Worm (Caenorhabditis elegans) whole organism, early embryonic: Measurements from ENCODE around the gene K01D12.8.

Experiments used
- B0310.2 ChIP-seq: sonication (generic microtip); optimal IDR thresholded peaks from 2 replicates; lab custom pipeline; 2016; ENCODE audit warnings: mild to moderate bottlenecking, missing genetic modification characterization, missing compliant biosample characterization
- F13C5.2 ChIP-seq: sonication (generic microtip); optimal IDR thresholded peaks from 2 replicates; lab custom pipeline; 2017; ENCODE audit warnings: mild to moderate bottlenecking, missing genetic modification characterization, inconsistent platforms, missing compliant biosample characterization
- aly-1 ChIP-seq: sonication (generic microtip); optimal IDR thresholded peaks from 2 replicates; lab custom pipeline; 2016; ENCODE audit warnings: missing genetic modification characterization, missing compliant biosample characterization
- ama-1 ChIP-seq: fragments of 150-350 bp; optimal IDR thresholded peaks from 2 replicates; lab custom pipeline; 2014
- ceh-13 ChIP-seq: fragments of 200-800 bp; sonication (Bioruptor generic); optimal IDR thresholded peaks from 2 replicates; lab custom pipeline; 2018; ENCODE audit warnings: mild to moderate bottlenecking, missing genetic modification characterization, missing compliant biosample characterization
- ceh-36 ChIP-seq: sonication (generic microtip); optimal IDR thresholded peaks from 2 replicates; lab custom pipeline; 2016; ENCODE audit warnings: missing genetic modification characterization, inconsistent platforms, missing compliant biosample characterization
- ets-7 ChIP-seq: sonication (generic microtip); optimal IDR thresholded peaks from 2 replicates; lab custom pipeline; 2016; ENCODE audit warnings: missing genotype, missing genetic modification characterization, missing compliant biosample characterization
- flt-1 ChIP-seq: fragments of 200-800 bp; sonication (Bioruptor generic); IDR thresholded peaks from 2 replicates; pipeline ENCODE4 v1.3.6; 2022; ENCODE audit warnings: missing genetic modification characterization, missing compliant biosample characterization
- hmbx-1 ChIP-seq: sonication (generic microtip); optimal IDR thresholded peaks from 2 replicates; lab custom pipeline; 2016; ENCODE audit warnings: mild to moderate bottlenecking, missing genetic modification characterization, missing compliant biosample characterization
- hmg-4 ChIP-seq: fragments of 200-800 bp; sonication (Bioruptor generic); optimal IDR thresholded peaks from 2 replicates; lab custom pipeline; 2018; ENCODE audit warnings: mild to moderate bottlenecking, missing genetic modification characterization, missing compliant biosample characterization
- hnd-1 ChIP-seq: sonication (generic microtip); optimal IDR thresholded peaks from 2 replicates; lab custom pipeline; 2016; ENCODE audit warnings: missing genetic modification characterization, missing compliant biosample characterization
- pes-1 ChIP-seq: fragments of 200-800 bp; sonication (Bioruptor generic); IDR thresholded peaks from 2 replicates; pipeline ENCODE4 v1.3.6; 2022; ENCODE audit warnings: missing genetic modification reagents, missing genetic modification characterization, missing compliant biosample characterization
- scrt-1 ChIP-seq: fragments of 200-800 bp; sonication (Bioruptor generic); IDR thresholded peaks from 2 replicates; pipeline ENCODE4 v1.3.6; 2022; ENCODE audit warnings: missing genetic modification characterization, missing compliant biosample characterization
- sea-1 ChIP-seq: fragments of 200-800 bp; sonication (Bioruptor generic); conservative IDR thresholded peaks from 2 replicates; pipeline ENCODE4 v1.3.6; 2022; ENCODE audit warnings: missing genetic modification characterization, missing compliant biosample characterization
- tbx-11 ChIP-seq: fragments of 200-800 bp; sonication (Bioruptor generic); IDR thresholded peaks from 2 replicates; pipeline ENCODE4 v1.3.6; 2022; ENCODE audit warnings: missing genetic modification characterization, missing compliant biosample characterization
- tbx-37 ChIP-seq: fragments of 200-800 bp; sonication (Bioruptor generic); conservative IDR thresholded peaks from 2 replicates; pipeline ENCODE4 v1.3.6; 2022; ENCODE audit warnings: missing genetic modification reagents, missing genetic modification characterization, missing compliant biosample characterization
- tra-4 ChIP-seq: sonication (generic microtip); optimal IDR thresholded peaks from 2 replicates; lab custom pipeline; 2017; ENCODE audit warnings: missing genetic modification characterization, missing compliant biosample characterization

K01D12.8 gene

DNA sequence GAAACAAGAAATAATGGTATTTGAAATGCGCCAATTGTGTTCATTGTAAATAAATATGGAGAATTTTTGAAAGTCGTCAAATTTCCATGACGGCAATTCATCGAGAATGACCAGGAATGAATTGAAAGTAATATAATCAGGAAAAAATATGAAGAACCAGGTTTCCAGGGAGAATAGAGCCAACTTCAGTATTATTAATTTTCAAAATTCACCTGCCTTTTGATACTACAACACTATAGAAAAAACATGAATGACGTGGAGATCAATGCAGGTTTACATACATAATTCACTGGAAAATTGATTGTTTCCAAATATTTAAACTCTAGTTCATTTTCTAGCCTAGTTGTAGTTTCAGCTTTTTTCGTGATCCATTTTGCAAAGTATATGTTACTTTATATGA, 31.3 kb downstream of the K01D12.8 start, which contains the start of gene srh-25:
TSS of gene srh-25 (minus strand) at position 101 of the 400 bp plus-strand sequence.
- TF ChIP-seq tbx-11 (GFP tag; lab: Robert Waterston, UW) = no peak
- no peak for TF ChIP-seq hnd-1 (tag; lab: Kevin White, UChicago)
- TF ChIP-seq hmbx-1 (tag; lab: Kevin White, UChicago) = no peak
- no peak for TF ChIP-seq pes-1 (GFP tag; lab: Robert Waterston, UW)
- no peak for TF ChIP-seq ceh-36 (tag; lab: Kevin White, UChicago)
- TF ChIP-seq ama-1 (lab: Kevin White, UChicago) = no peak
- TF ChIP-seq hmg-4 (GFP tag; lab: Kevin White, UChicago) = no peak

DNA sequence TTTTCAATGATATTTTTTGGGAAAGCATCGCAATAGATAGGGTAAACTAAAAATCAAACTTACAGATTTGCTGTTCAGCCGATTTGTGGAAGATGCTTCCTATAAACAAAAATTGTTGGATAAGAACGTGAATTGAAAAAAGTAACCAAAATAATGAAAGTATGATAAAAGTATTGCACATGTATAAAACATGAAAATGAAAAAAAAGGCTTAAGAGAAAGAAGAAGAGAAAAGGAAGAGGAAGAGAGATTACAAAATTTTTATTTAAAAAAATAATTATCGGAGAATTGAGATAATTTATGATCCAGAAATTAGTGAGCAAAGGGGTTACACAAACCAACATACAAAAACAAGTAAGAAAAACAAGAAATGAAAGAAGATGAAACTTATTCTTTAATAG, 39.0 kb downstream of the K01D12.8 start, which contains the start of gene pals-37:
TSS of gene pals-37 (minus strand) at position 101 of the 400 bp plus-strand sequence.
- TF ChIP-seq tra-4 (tag; lab: Kevin White, UChicago) (no peak), tbx-37 (GFP tag; lab: Robert Waterston, UW) (no peak), hnd-1 (tag; lab: Kevin White, UChicago) (no peak), hmg-4 (GFP tag; lab: Kevin White, UChicago) (no peak), scrt-1 (GFP tag; lab: Robert Waterston, UW) (no peak), ama-1 (lab: Kevin White, UChicago) (no peak), ceh-36 (tag; lab: Kevin White, UChicago) (no peak), sea-1 (GFP tag; lab: Robert Waterston, UW) (no peak)

DNA sequence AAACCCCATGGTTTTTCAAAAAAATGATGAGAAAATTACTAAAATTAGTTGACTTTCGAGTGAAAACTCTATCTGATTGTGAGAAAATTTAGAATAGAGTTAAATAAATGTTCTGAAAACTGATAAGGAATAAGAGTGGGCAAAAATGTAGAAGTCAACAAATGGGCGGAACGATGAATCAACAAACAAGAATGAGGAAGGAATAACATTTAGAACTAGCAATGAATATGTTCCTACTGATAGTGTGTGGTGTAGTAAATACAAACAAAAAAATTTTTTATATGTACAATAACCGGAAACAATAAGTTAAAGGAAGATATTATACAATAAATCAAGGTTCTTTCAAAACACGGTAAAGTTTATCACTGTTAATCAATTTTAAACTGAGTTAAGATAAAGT, 41.3 kb downstream of the K01D12.8 start, which contains the start of gene pals-39:
TSS of gene pals-39 (minus strand) at position 101 of the 400 bp plus-strand sequence.
- TF ChIP-seq ets-7 (no peak), B0310.2 (tag; lab: Kevin White, UChicago) (no peak), hmg-4 (GFP tag; lab: Kevin White, UChicago) (no peak), ama-1 (lab: Kevin White, UChicago) (no peak), sea-1 (GFP tag; lab: Robert Waterston, UW) (no peak), scrt-1 (GFP tag; lab: Robert Waterston, UW) (no peak), hmbx-1 (tag; lab: Kevin White, UChicago) (no peak), tra-4 (tag; lab: Kevin White, UChicago) (no peak), ceh-36 (tag; lab: Kevin White, UChicago) (no peak), hnd-1 (tag; lab: Kevin White, UChicago) (no peak), pes-1 (GFP tag; lab: Robert Waterston, UW) (no peak), F13C5.2 (no peak), tbx-11 (GFP tag; lab: Robert Waterston, UW) (no peak), ceh-13 (GFP tag; lab: Kevin White, UChicago) (no peak), flt-1 (no peak), aly-1 (tag; lab: Kevin White, UChicago) (no peak), tbx-37 (GFP tag; lab: Robert Waterston, UW) (no peak)

DNA sequence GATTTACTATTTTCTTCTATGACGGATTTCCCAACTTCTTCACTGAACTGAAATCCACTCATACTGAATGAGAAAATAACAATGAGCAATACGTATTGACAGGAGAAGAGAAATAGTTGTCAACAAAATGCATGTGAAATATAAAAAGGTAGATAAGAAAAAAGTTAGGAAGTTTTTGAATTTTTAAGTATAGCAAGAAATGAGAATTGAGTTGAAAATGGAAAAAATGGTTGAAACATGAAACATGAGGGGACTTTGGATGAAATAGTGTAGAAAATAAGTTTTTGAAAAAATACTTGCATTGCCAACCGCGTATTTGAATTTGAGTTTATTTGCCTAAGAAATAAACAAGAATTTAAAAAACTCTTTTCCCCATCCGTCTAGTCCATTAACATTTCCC, 44.4 kb downstream of the K01D12.8 start, which contains the start of the genes pals-38 and C54D10.9:
TSS of gene pals-38 (minus strand) at position 101 of the 400 bp plus-strand sequence.
TSS of gene C54D10.9 (plus strand) at position 259 of the 400 bp plus-strand sequence.
- TF ChIP-seq pes-1 (GFP tag; lab: Robert Waterston, UW) = no peak
- no peak for TF ChIP-seq flt-1
- no peak for TF ChIP-seq hmg-4 (GFP tag; lab: Kevin White, UChicago)
- TF ChIP-seq hnd-1 (tag; lab: Kevin White, UChicago) = no peak
- TF ChIP-seq scrt-1 (GFP tag; lab: Robert Waterston, UW) = no peak
- TF ChIP-seq tbx-11 (GFP tag; lab: Robert Waterston, UW) = no peak
- TF ChIP-seq sea-1 (GFP tag; lab: Robert Waterston, UW) = no peak
- TF ChIP-seq B0310.2 (tag; lab: Kevin White, UChicago) = no peak
- no peak for TF ChIP-seq ama-1 (lab: Kevin White, UChicago)
- TF ChIP-seq tbx-37 (GFP tag; lab: Robert Waterston, UW) = no peak
- TF ChIP-seq aly-1 (tag; lab: Kevin White, UChicago) = no peak
- TF ChIP-seq ceh-13 (GFP tag; lab: Kevin White, UChicago) = no peak
- TF ChIP-seq ceh-36 (tag; lab: Kevin White, UChicago) = no peak
- TF ChIP-seq hmbx-1 (tag; lab: Kevin White, UChicago) = no peak
- no peak for TF ChIP-seq tra-4 (tag; lab: Kevin White, UChicago)
- no peak for TF ChIP-seq F13C5.2
- TF ChIP-seq ets-7 = no peak

DNA sequence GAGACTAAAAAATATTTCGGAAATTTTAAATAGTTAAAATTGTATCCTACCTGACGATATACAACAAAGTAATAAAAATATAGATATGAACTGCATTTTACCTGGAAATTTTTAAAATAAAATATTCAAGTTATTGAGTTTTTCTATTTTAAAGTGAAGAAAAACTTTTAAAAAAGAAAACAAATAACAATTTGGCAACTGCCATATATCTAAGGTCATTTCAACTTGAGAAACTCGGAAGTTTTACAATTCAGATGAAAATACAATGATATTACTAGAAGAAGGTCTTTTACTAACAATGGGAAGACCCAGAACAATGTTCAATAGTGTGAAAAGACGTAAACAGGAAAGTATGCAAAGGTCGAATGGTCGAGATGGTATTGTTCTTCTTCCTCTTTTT, 47.4 kb downstream of the K01D12.8 start, which contains the start of gene C54D10.10:
TSS of gene C54D10.10 (minus strand) at position 101 of the 400 bp plus-strand sequence.
- TF ChIP-seq ets-7 = no peak
- TF ChIP-seq ama-1 (lab: Kevin White, UChicago) = no peak
- no peak for TF ChIP-seq tra-4 (tag; lab: Kevin White, UChicago)
- no peak for TF ChIP-seq ceh-36 (tag; lab: Kevin White, UChicago)
- no peak for TF ChIP-seq hmbx-1 (tag; lab: Kevin White, UChicago)
- no peak for TF ChIP-seq sea-1 (GFP tag; lab: Robert Waterston, UW)

DNA sequence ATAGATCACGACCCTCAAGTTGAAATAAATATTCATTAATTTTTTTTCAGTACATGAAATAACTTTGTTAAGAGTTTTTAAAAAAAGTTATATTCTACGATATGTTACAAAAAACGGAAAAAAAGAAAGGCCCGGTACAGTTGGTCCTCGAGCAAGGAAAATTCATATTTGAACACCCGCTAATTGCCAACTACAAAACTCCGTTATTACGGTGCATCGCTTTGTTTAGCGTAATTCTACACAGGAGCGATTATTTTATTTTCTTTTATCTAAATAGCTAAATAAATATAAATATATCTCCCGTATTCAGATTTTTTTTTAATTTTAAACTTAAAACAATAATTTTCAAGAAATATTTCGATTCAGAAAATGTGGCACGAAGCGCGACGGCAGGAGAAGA, 48.0 kb downstream of the K01D12.8 start, which contains the start of gene F28C1.1:
TSS of gene F28C1.1 (plus strand) at position 365 of the 400 bp plus-strand sequence.
- TF ChIP-seq ceh-36 (tag; lab: Kevin White, UChicago) (no peak), hmbx-1 (tag; lab: Kevin White, UChicago) (no peak), F13C5.2 (peak; percentile 17)
